Worm (Caenorhabditis elegans): Measurements from ENCODE around the gene sru-36.
A peak's percentile ranks its signal among the peaks of the same experiment; 100 is the strongest.

Gene sru-36

DNA sequence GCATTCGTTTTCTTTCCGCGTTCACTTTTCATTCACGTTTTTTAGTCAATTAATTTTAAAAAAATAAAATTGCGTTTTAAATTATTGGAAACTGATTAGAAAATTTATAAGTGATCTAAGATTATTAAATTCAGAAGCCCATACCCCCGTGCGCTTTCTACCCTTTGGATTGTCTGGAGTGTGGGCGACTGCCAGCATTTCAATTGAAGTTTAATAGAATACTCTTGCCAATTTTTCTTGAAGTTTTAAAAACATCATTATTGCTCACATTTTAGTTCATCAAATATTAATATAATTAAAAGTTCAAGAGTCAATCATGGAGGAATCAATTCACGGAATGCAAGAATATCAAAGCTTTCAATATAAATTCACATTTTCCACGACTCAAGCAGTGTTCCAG, at the start of gene sru-36:
Gene sru-36 (plus strand): TSS at position 301 of the 400 bp plus-strand sequence.
- TF ChIP-seq F13H6.1 (tag; optimal IDR thresholded peaks at IDR 0.05) (no peak), ets-4 (tag; optimal IDR thresholded peaks at IDR 0.05) (no peak), elt-2 (tag; optimal IDR thresholded peaks at IDR 0.05) (no peak), fkh-6 (tag; optimal IDR thresholded peaks at IDR 0.05) (no peak), unc-3 (GFP tag; conservative IDR thresholded peaks at IDR 0.05) (no peak), unc-3 (tag; optimal IDR thresholded peaks at IDR 0.05) (no peak), ahr-1 (tag; optimal IDR thresholded peaks at IDR 0.05) (no peak), pat-9 (tag; optimal IDR thresholded peaks at IDR 0.05) (no peak), ceh-19 (GFP tag; optimal IDR thresholded peaks at IDR 0.05) (no peak), rnt-1 (tag; optimal IDR thresholded peaks at IDR 0.05) (no peak), che-1 (tag; optimal IDR thresholded peaks at IDR 0.05) (no peak), fax-1 (tag; optimal IDR thresholded peaks at IDR 0.05) (no peak), odd-2 (tag; optimal IDR thresholded peaks at IDR 0.05) (no peak), ceh-48 (tag; optimal IDR thresholded peaks at IDR 0.05) (no peak), dve-1 (tag; optimal IDR thresholded peaks at IDR 0.05) (no peak), ceh-22 (tag; optimal IDR thresholded peaks at IDR 0.05) (no peak), mec-3 (tag; optimal IDR thresholded peaks at IDR 0.05; ENCODE audit: borderline replicate concordance) (no peak), ztf-16 (tag; optimal IDR thresholded peaks at IDR 0.05) (no peak)

DNA sequence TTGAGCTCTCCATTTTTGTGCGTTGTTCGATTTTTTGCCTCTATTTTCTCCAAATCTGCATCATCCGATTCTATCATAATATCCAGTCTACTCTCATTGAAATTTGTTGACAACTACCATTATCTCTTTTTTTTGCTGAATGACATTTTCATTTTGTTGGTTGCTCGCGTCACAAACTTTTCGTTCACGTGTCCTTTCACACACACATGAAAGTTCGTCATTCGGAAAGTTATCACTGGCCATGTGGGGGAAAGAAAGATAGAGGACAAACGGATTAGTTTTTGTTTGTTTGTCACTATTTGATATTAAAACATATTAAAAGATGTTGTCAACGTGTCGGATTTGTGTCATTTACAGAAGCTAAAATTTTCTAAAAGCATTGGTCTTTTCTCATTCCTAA, 46.5 kb upstream of the sru-36 start:
- no peak for TF ChIP-seq ama-1 (optimal IDR thresholded peaks at IDR 0.05)
- TF ChIP-seq pat-9 (tag; optimal IDR thresholded peaks at IDR 0.05), result no peak
- no peak for TF ChIP-seq hlh-6 (tag; optimal IDR thresholded peaks at IDR 0.05)
- no peak for TF ChIP-seq odd-2 (tag; optimal IDR thresholded peaks at IDR 0.05)
- TF ChIP-seq unc-42 (tag; optimal IDR thresholded peaks at IDR 0.05), result no peak
- TF ChIP-seq ceh-45 (GFP tag; IDR thresholded peaks at IDR 0.05), result no peak
- TF ChIP-seq nhr-232 (tag; optimal IDR thresholded peaks at IDR 0.05), result no peak
- TF ChIP-seq elt-4 (tag; optimal IDR thresholded peaks at IDR 0.05), result no peak
- TF ChIP-seq T23F11.4 (GFP tag; optimal IDR thresholded peaks at IDR 0.05), result no peak
- no peak for TF ChIP-seq ceh-48 (tag; optimal IDR thresholded peaks at IDR 0.05)
- TF ChIP-seq F13H6.1 (tag; optimal IDR thresholded peaks at IDR 0.05), result no peak

DNA sequence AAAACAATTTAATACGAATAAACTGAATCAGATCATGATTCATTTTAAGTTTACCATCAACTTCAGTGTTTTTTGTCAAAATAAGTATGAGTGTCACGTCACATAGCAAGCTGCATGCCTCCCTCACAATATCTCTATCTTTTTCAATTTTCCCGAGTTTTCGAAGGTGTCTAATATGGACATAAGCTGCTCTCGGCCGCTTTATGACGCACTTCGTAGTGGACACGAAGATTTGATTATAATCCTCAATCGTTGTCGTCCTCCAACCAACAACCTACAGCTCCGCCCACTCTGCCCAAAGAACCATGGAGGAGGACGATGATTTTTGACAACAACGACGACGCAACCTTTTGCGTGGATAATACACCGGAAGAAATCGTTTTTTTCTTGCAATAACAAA, 45.5 kb upstream of the sru-36 start:
- peak; percentile 37 for TF ChIP-seq unc-42 (tag; optimal IDR thresholded peaks at IDR 0.05)
- TF ChIP-seq sox-2 (GFP tag; IDR thresholded peaks at IDR 0.05), result no peak

DNA sequence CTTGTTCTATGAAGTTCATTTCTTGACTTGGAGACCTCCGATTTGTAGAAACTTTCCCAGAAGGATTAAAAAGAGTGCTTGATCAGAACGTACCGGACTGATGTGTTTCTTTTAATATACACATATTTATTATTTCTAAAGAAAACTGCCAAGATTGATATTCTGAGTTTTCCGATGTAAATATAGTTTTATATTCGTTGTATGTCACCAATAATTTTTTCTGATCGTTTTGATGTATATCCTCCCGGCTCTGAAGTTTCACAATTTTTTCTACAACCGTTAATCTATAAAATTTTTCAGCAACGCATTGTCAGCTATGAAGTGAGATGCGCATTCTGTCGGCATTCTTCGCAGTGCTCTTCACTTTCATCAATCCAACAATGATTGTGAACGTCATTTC, 44.9 kb upstream of the sru-36 start, which contains the start of gene F46B6.9:
Gene F46B6.9 (plus strand): TSS at position 301 of the 400 bp plus-strand sequence.
- TF ChIP-seq pax-1 (tag; optimal IDR thresholded peaks at IDR 0.05) (no peak), fkh-6 (tag; optimal IDR thresholded peaks at IDR 0.05) (no peak), ceh-19 (GFP tag; optimal IDR thresholded peaks at IDR 0.05) (no peak), nfya-1 (tag; optimal IDR thresholded peaks at IDR 0.05) (no peak), C38D4.7 (GFP tag; optimal IDR thresholded peaks at IDR 0.05) (no peak), hlh-8 (tag; optimal IDR thresholded peaks at IDR 0.05) (no peak), hlh-15 (tag; optimal IDR thresholded peaks at IDR 0.05) (no peak)

DNA sequence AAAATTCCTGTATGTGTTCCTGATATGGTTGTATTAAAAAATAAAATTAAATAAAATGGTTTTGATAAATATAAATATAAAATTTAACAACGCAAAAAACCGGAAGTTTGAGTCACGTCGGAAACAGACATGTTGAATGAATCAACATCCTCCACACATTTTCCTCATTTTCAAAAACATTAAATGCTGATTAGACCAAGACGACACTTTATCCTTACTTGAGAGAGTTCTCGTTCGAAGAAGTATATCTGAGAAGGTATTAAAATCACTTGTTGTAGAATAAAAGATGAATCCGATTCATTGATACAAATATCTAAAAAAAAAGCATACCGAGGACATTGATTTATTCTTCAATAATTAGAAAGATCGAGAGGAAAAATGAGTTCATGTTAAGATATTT, 43.3 kb upstream of the sru-36 start:
- TF ChIP-seq odd-2 (tag; optimal IDR thresholded peaks at IDR 0.05), result no peak
- no peak for TF ChIP-seq tbx-2 (tag; optimal IDR thresholded peaks at IDR 0.05)
- no peak for TF ChIP-seq fkh-6 (tag; optimal IDR thresholded peaks at IDR 0.05)
- no peak for TF ChIP-seq ahr-1 (tag; optimal IDR thresholded peaks at IDR 0.05)
- TF ChIP-seq hlh-13 (GFP tag; optimal IDR thresholded peaks at IDR 0.05), result no peak
- TF ChIP-seq ceh-2 (tag; optimal IDR thresholded peaks at IDR 0.05), result no peak

DNA sequence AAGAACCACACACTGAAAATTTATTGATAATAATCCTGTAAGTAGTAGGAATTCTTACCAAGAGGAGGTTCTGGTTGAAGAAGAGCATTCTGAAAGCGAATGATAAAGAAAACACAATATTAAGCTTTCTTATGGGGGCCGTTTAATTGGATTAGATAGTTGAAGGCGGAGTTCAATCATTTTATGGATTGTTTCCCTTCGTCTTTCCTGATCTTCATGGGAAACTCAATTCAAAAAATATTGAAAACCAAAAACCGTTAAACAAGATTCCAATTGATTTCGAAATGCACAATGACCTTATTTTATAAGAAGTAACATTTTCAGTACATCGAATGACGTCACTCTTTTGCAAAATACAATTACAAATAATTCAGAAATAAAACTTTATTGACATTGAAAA, 42.4 kb upstream of the sru-36 start, which contains the start of gene F46B6.13:
Gene F46B6.13 (minus strand): TSS at position 101 of the 400 bp plus-strand sequence.
- TF ChIP-seq pha-2 (tag; optimal IDR thresholded peaks at IDR 0.05) (no peak), npax-4 (tag; optimal IDR thresholded peaks at IDR 0.05) (no peak), hlh-6 (tag; optimal IDR thresholded peaks at IDR 0.05) (no peak)

All from whole organism, late embryonic.